Fruit fly (Drosophila melanogaster): ENCODE measurements around the gene Act5C.

Gene Act5C

DNA sequence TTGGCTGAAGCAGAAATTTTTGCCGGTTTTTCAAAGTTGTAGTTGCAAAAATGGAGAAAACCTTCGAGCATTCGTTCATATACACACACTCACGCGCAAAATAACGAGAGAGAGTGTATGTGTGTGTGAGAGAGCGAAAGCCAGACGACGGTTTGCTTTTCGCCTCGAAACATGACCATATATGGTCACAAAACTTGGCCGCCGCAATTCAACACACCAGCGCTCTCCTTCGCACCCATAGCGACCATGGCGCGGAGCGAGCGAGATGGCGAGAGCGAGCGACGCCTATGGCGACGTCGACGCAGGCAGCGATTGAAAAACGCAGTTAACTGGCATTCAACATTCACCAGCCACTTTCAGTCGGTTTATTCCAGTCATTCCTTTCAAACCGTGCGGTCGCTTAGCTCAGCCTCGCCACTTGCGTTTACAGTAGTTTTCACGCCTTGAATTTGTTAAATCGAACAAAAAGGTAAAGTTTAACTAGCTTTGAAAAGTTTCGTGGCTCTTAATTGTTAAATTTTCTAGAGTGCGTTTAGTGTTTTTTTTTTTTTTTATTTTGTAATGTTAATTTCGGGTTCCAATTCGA, 1.1 kb downstream of the Act5C start:
- TF ChIP-seq CG7745 (tag; optimal IDR thresholded peaks at IDR 0.05), result no peak
- no peak for TF ChIP-seq CG4854 (GFP tag; optimal IDR thresholded peaks at IDR 0.05)
- TF ChIP-seq cwo (GFP tag; optimal IDR thresholded peaks at IDR 0.05), result no peak
- TF ChIP-seq CG2129 (GFP tag; IDR thresholded peaks at IDR 0.05; ENCODE audit: partially characterized antibody), result no peak
- TF ChIP-seq croc (GFP tag; conservative IDR thresholded peaks at IDR 0.05), result no peak
- no peak for TF ChIP-seq bab2 (GFP tag; optimal IDR thresholded peaks at IDR 0.05)
- TF ChIP-seq sd (tag; optimal IDR thresholded peaks at IDR 0.05), result peak; percentile 74
- TF ChIP-seq salm (tag; optimal IDR thresholded peaks at IDR 0.05), result no peak
- TF ChIP-seq unpg (GFP tag; optimal IDR thresholded peaks at IDR 0.05), result no peak
- peak; percentile 63 for TF ChIP-seq CG13624 (GFP tag; optimal IDR thresholded peaks at IDR 0.05)
- peak; percentile 90 for TF ChIP-seq cg (GFP tag; optimal IDR thresholded peaks at IDR 0.05)
- TF ChIP-seq inv (GFP tag; IDR thresholded peaks at IDR 0.05; ENCODE audit: partially characterized antibody), result no peak
- TF ChIP-seq CG12942 (GFP tag; optimal IDR thresholded peaks at IDR 0.05), result no peak
- no peak for TF ChIP-seq fru (optimal IDR thresholded peaks at IDR 0.05)
- TF ChIP-seq NFAT (GFP tag; IDR thresholded peaks at IDR 0.05), result peak; percentile 32; the same call in 1 of the 2 replicates
- TF ChIP-seq gfzf (GFP tag; optimal IDR thresholded peaks at IDR 0.05), result no peak
- peak in 1 of 2 experiments; percentile 19 for TF ChIP-seq dpn (GFP tag; optimal IDR thresholded peaks at IDR 0.05)
- TF ChIP-seq CG30020 (tag; optimal IDR thresholded peaks at IDR 0.05), result no peak
- no peak for TF ChIP-seq slbo (GFP tag; IDR thresholded peaks at IDR 0.05)
- no peak for TF ChIP-seq disco-r (GFP tag; optimal IDR thresholded peaks at IDR 0.05)
- TF ChIP-seq HmgZ (tag; optimal IDR thresholded peaks at IDR 0.05), result peak; percentile 23
- peak; percentile 14; the same call in 1 of the 2 replicates for TF ChIP-seq MBD-R2 (GFP tag; IDR thresholded peaks at IDR 0.05)
- TF ChIP-seq NC2α (GFP tag; optimal IDR thresholded peaks at IDR 0.05), result no peak
- TF ChIP-seq Vsx1 (GFP tag; optimal IDR thresholded peaks at IDR 0.05), result peak; percentile 29
- no peak for TF ChIP-seq CG7987 (GFP tag; optimal IDR thresholded peaks at IDR 0.05)
- peak; percentile 54 for TF ChIP-seq CG18599 (GFP tag; optimal IDR thresholded peaks at IDR 0.05)
- TF ChIP-seq pum (GFP tag; optimal IDR thresholded peaks at IDR 0.05), result no peak
- no peak for TF ChIP-seq Nf-YA (GFP tag; IDR thresholded peaks at IDR 0.05)
- no peak for TF ChIP-seq CG3726 (GFP tag; IDR thresholded peaks at IDR 0.05)
- peak; percentile 71; the same call in 2 of the 3 replicates for TF ChIP-seq CG34422 (GFP tag; IDR thresholded peaks at IDR 0.05)
- TF ChIP-seq CG7271 (tag; optimal IDR thresholded peaks at IDR 0.05), result no peak
- TF ChIP-seq ap (GFP tag; IDR thresholded peaks at IDR 0.05), result no peak
- no peak for TF ChIP-seq CG15696 (tag; optimal IDR thresholded peaks at IDR 0.05)
- peak; percentile 51 for TF ChIP-seq CG18476 (GFP tag; optimal IDR thresholded peaks at IDR 0.05)
- TF ChIP-seq Rx (GFP tag; IDR thresholded peaks at IDR 0.05), result no peak
- TF ChIP-seq Ets97D (GFP tag; optimal IDR thresholded peaks at IDR 0.05), result no peak
- no peak for TF ChIP-seq H15 (GFP tag; IDR thresholded peaks at IDR 0.05)
- peak; percentile 22 for TF ChIP-seq CG10979 (tag; optimal IDR thresholded peaks at IDR 0.05)
- peak; percentile 54; the same call in 1 of the 2 replicates for TF ChIP-seq sob (GFP tag; IDR thresholded peaks at IDR 0.05)
- TF ChIP-seq Kr (GFP tag; optimal IDR thresholded peaks at IDR 0.05), result no peak
- no peak for TF ChIP-seq CG17186 (GFP tag; optimal IDR thresholded peaks at IDR 0.05)
- TF ChIP-seq CG2678 (tag; optimal IDR thresholded peaks at IDR 0.05), result peak; percentile 19
- peak; percentile 39 for TF ChIP-seq CG15514 (GFP tag; optimal IDR thresholded peaks at IDR 0.05)
- TF ChIP-seq Neu2 (GFP tag; optimal IDR thresholded peaks at IDR 0.05; ENCODE audit: borderline replicate concordance), result no peak
- TF ChIP-seq CG30431 (GFP tag; optimal IDR thresholded peaks at IDR 0.05), result no peak
- TF ChIP-seq ewg (GFP tag; optimal IDR thresholded peaks at IDR 0.05), result peak; percentile 50
- peak; percentile 76 for TF ChIP-seq Jarid2 (GFP tag; optimal IDR thresholded peaks at IDR 0.05)
- TF ChIP-seq stwl (tag; optimal IDR thresholded peaks at IDR 0.05), result no peak
- TF ChIP-seq p53 (GFP tag; optimal IDR thresholded peaks at IDR 0.05), result no peak
- no peak for TF ChIP-seq fd3F (GFP tag; optimal IDR thresholded peaks at IDR 0.05)

All from whole organism, embryonic.